Fruit fly (Drosophila melanogaster): Measurements from ENCODE around the gene CG43050.

Gene CG43050

DNA sequence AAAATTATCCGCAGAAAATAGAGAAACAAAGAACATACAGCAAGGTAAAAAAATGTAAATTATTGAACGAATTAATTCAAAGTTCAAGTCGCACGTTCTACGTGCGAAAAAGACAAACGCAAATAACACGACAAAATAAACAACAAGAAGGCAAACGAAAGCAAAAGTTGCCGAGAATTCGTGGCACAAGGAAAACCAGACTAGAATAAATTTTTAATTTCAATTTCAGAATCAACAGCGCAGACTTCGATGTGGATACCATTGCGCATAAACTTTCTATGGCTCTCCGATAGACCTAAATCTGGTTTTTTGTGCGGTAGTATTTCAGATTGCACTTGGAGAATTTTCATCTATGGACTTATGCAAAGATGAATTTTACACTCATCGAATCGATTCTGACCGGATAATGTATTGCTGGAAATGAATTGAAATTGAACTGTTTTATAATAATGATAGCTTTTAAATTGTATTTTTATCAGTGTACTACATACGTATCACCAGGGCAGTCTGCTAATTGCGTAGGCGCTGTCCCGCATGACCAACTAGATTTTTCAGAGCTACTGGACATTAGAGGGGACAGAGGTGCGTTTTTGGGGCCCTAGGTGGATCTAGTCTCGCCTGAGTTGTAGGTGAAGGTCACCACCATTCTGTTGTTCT lies 35.5 kb upstream of the CG43050 start (continued):
- TF ChIP-seq CG10274 (GFP tag; optimal IDR thresholded peaks at IDR 0.05), result peak; percentile 61
- peak; percentile 33 for TF ChIP-seq tap (tag; optimal IDR thresholded peaks at IDR 0.05)
- peak; percentile 95 for TF ChIP-seq Hmr (GFP tag; optimal IDR thresholded peaks at IDR 0.05)
- peak; percentile 94 for TF ChIP-seq lab (GFP tag; optimal IDR thresholded peaks at IDR 0.05)
- peak; percentile 96 for TF ChIP-seq gro (GFP tag; optimal IDR thresholded peaks at IDR 0.05)
- TF ChIP-seq NFAT (GFP tag; IDR thresholded peaks at IDR 0.05), result peak; percentile 95
- TF ChIP-seq tin (GFP tag; optimal IDR thresholded peaks at IDR 0.05), result peak; percentile 77
- TF ChIP-seq MTF-1 (GFP tag; optimal IDR thresholded peaks at IDR 0.05; ENCODE audit: borderline replicate concordance), result peak; percentile 28
- peak; percentile 77 for TF ChIP-seq Adf1 (GFP tag; IDR thresholded peaks at IDR 0.05)
- TF ChIP-seq salm (tag; optimal IDR thresholded peaks at IDR 0.05), result peak; percentile 39
- no peak for TF ChIP-seq CG17186 (GFP tag; optimal IDR thresholded peaks at IDR 0.05)
- peak; percentile 60 for TF ChIP-seq onecut (GFP tag; IDR thresholded peaks at IDR 0.05)
- no peak for TF ChIP-seq Trl (optimal IDR thresholded peaks at IDR 0.05)
- TF ChIP-seq Trl (GFP tag; optimal IDR thresholded peaks at IDR 0.05), result peak; percentile 90
- no peak for TF ChIP-seq twi (tag; optimal IDR thresholded peaks at IDR 0.05)
- TF ChIP-seq eyg (GFP tag; optimal IDR thresholded peaks at IDR 0.05), result peak; percentile 82
- peak; percentile 80 to 81 for TF ChIP-seq Hr51 (GFP tag; optimal IDR thresholded peaks at IDR 0.05)
- peak in 1 of 2 experiments; percentile 45 for TF ChIP-seq Eip74EF (GFP tag; optimal IDR thresholded peaks at IDR 0.05)
- TF ChIP-seq CG5953 (GFP tag; IDR thresholded peaks at IDR 0.05), result 0 out of 2 replicates have a peak, but pooled peaks have one; percentile 22
- TF ChIP-seq Dad (GFP tag; optimal IDR thresholded peaks at IDR 0.05), result peak; percentile 80
- TF ChIP-seq bsh (GFP tag; optimal IDR thresholded peaks at IDR 0.05), result peak in 1 of 2 experiments; percentile 77
- peak; percentile 90 for TF ChIP-seq CG6175 (GFP tag; IDR thresholded peaks at IDR 0.05)
- TF ChIP-seq ac (GFP tag; optimal IDR thresholded peaks at IDR 0.05), result no peak
- TF ChIP-seq cas (GFP tag; IDR thresholded peaks at IDR 0.05), result peak; percentile 79
- TF ChIP-seq CG4617 (GFP tag; optimal IDR thresholded peaks at IDR 0.05; ENCODE audit: borderline replicate concordance), result peak; percentile 51
- TF ChIP-seq CG9727 (GFP tag; optimal IDR thresholded peaks at IDR 0.05), result peak; percentile 83
- TF ChIP-seq Hand (GFP tag; optimal IDR thresholded peaks at IDR 0.05), result peak; percentile 83
- peak; percentile 93 for TF ChIP-seq caup (GFP tag; optimal IDR thresholded peaks at IDR 0.05; ENCODE audit: severe bottlenecking)
- TF ChIP-seq CG14965 (GFP tag; optimal IDR thresholded peaks at IDR 0.05; ENCODE audit: borderline replicate concordance), result peak; percentile 2
- no peak for TF ChIP-seq Sry-β (GFP tag; optimal IDR thresholded peaks at IDR 0.05)
- peak; percentile 93 for TF ChIP-seq wdn (GFP tag; IDR thresholded peaks at IDR 0.05)
- peak; percentile 92 for TF ChIP-seq CG34422 (GFP tag; IDR thresholded peaks at IDR 0.05)
- peak; percentile 88 for TF ChIP-seq cwo (GFP tag; optimal IDR thresholded peaks at IDR 0.05)
- peak; percentile 82 for TF ChIP-seq disco-r (GFP tag; optimal IDR thresholded peaks at IDR 0.05)
- TF ChIP-seq B-H2 (GFP tag; optimal IDR thresholded peaks at IDR 0.05), result peak; percentile 11
- TF ChIP-seq CG15073 (GFP tag; optimal IDR thresholded peaks at IDR 0.05), result no peak
- TF ChIP-seq croc (GFP tag; conservative IDR thresholded peaks at IDR 0.05), result peak; percentile 46; the same call in 2 of the 3 replicates
- peak; percentile 61; the same call in 1 of the 2 replicates for TF ChIP-seq sim (GFP tag; IDR thresholded peaks at IDR 0.05)
- TF ChIP-seq HHEX (GFP tag; optimal IDR thresholded peaks at IDR 0.05), result peak; percentile 86
- TF ChIP-seq h (optimal IDR thresholded peaks at IDR 0.05), result no peak
- peak; percentile 97 for TF ChIP-seq CG32532 (GFP tag; IDR thresholded peaks at IDR 0.05)
- TF ChIP-seq CG7987 (GFP tag; optimal IDR thresholded peaks at IDR 0.05), result peak; percentile 79
- TF ChIP-seq CG8478 (optimal IDR thresholded peaks at IDR 0.05), result no peak
- peak; percentile 93 for TF ChIP-seq mam (GFP tag; optimal IDR thresholded peaks at IDR 0.05)
- peak; percentile 9 for TF ChIP-seq YL-1 (GFP tag; optimal IDR thresholded peaks at IDR 0.05)
- peak; percentile 63 for TF ChIP-seq CG10654 (GFP tag; optimal IDR thresholded peaks at IDR 0.05)
- TF ChIP-seq Myb (GFP tag; optimal IDR thresholded peaks at IDR 0.05), result peak; percentile 72
- peak; percentile 62 for TF ChIP-seq CG10267 (tag; optimal IDR thresholded peaks at IDR 0.05)
- peak; percentile 78 for TF ChIP-seq stc (GFP tag; IDR thresholded peaks at IDR 0.05)

All from whole organism, embryonic.